Worm (Caenorhabditis elegans) whole organism, L1 larva: ENCODE results near the gene C18C4.7.
A peak's percentile ranks its signal among the peaks of the same experiment; 100 is the strongest.

Experiments
- C16A3.4 ChIP-seq: fragments of 150-350 bp; optimal IDR thresholded peaks from 2 replicates; lab custom pipeline; 2014; ENCODE audit warnings: missing biosample characterization, missing genetic modification characterization
- Y116A8C.19 ChIP-seq: sonication (generic microtip); optimal IDR thresholded peaks from 2 replicates; lab custom pipeline; 2016; ENCODE audit warnings: missing compliant biosample characterization, missing genetic modification characterization, borderline replicate concordance
- blmp-1 ChIP-seq: fragments of 150-350 bp; optimal IDR thresholded peaks from 2 replicates; lab custom pipeline; 2014; ENCODE audit warnings: missing biosample characterization, missing genetic modification characterization
- ceh-8 ChIP-seq: fragments of 200-800 bp; sonication (Bioruptor generic); optimal IDR thresholded peaks from 2 replicates; lab custom pipeline; 2018; ENCODE audit warnings: mild to moderate bottlenecking, missing genetic modification characterization, moderate library complexity, missing compliant biosample characterization
- ceh-88 ChIP-seq: fragments of 200-800 bp; sonication (Bioruptor generic); IDR thresholded peaks from 2 replicates; pipeline ENCODE4 v1.3.6; 2022; ENCODE audit warnings: missing genetic modification characterization, missing compliant biosample characterization
- ceh-90 ChIP-seq: sonication (generic microtip); optimal IDR thresholded peaks from 2 replicates; lab custom pipeline; 2016; ENCODE audit warnings: missing genetic modification characterization, missing compliant biosample characterization
- dpl-1 ChIP-seq, 3 experiments: fragments of 150-350 bp in 2 of 3; sonication (generic microtip) in 1 of 3; optimal IDR thresholded peaks; 2 replicates each; lab custom pipeline; 2014 to 2017; ENCODE audit warnings: missing biosample characterization in 3 of 3, missing genetic modification characterization in 3 of 3, missing genetic modification reagents in 3 of 3
- efl-1 ChIP-seq, 4 experiments: fragments of 150-350 bp; optimal IDR thresholded peaks in 3 of 4; peaks in 1 of 4; 1 replicate in 1 of 4; 2 replicates in 3 of 4; lab custom pipeline; 2014; ENCODE audit warnings: missing biosample characterization in 2 of 4, missing genetic modification characterization in 2 of 4, missing genetic modification reagents in 2 of 4
- egl-27 ChIP-seq, 2 experiments: fragments of 150-350 bp in 1 of 2; sonication (generic microtip); optimal IDR thresholded peaks; 3 replicates each; lab custom pipeline; 2017 to 2018; ENCODE audit warnings: missing biosample characterization in 2 of 2, missing genetic modification characterization in 2 of 2, missing genetic modification reagents in 2 of 2
- elt-2 ChIP-seq: sonication (generic microtip); optimal IDR thresholded peaks from 2 replicates; lab custom pipeline; 2016; ENCODE audit warnings: missing genetic modification characterization, mild to moderate bottlenecking, inconsistent platforms, missing compliant biosample characterization, missing genetic modification reagents
- fkh-4 ChIP-seq: sonication (generic microtip); optimal IDR thresholded peaks from 2 replicates; lab custom pipeline; 2016; ENCODE audit warnings: missing compliant biosample characterization, missing genetic modification characterization, borderline replicate concordance
- grh-1 ChIP-seq: fragments of 200-800 bp; sonication (Bioruptor generic); IDR thresholded peaks from 2 replicates; pipeline ENCODE4 v1.3.6; 2022; ENCODE audit warnings: missing genetic modification reagents, missing genetic modification characterization, missing compliant biosample characterization
- irx-1 ChIP-seq: sonication (generic microtip); optimal IDR thresholded peaks from 2 replicates; lab custom pipeline; 2016; ENCODE audit warnings: missing genetic modification characterization, missing compliant biosample characterization
- lin-15B ChIP-seq: fragments of 150-350 bp; sonication (generic microtip); optimal IDR thresholded peaks from 3 replicates; lab custom pipeline; 2014; ENCODE audit warnings: missing biosample characterization, missing genetic modification characterization
- lin-35 ChIP-seq, 2 experiments: fragments of 150-350 bp; optimal IDR thresholded peaks; 2 replicates each; lab custom pipeline; 2014; ENCODE audit warnings: missing biosample characterization in 2 of 2, missing genetic modification characterization in 2 of 2, missing genetic modification reagents in 2 of 2
- lin-39 ChIP-seq: fragments of 150-350 bp; optimal IDR thresholded peaks from 2 replicates; lab custom pipeline; 2014; ENCODE audit warnings: missing biosample characterization, missing genetic modification reagents, missing genetic modification characterization
- mdl-1 ChIP-seq, 2 experiments: fragments of 150-350 bp; optimal IDR thresholded peaks; 2 replicates each; lab custom pipeline; 2014 to 2017; ENCODE audit warnings: missing biosample characterization in 2 of 2, missing genetic modification characterization in 2 of 2, inconsistent platforms in 1 of 2
- nhr-12 ChIP-seq: sonication (generic microtip); optimal IDR thresholded peaks from 2 replicates; lab custom pipeline; 2017; ENCODE audit warnings: missing biosample characterization, missing genetic modification characterization
- nhr-19 ChIP-seq: fragments of 200-800 bp; sonication (Bioruptor generic); conservative IDR thresholded peaks from 2 replicates; pipeline ENCODE4 v1.3.6; 2022; ENCODE audit warnings: missing genetic modification characterization, missing compliant biosample characterization
- nhr-237 ChIP-seq: fragments of 150-350 bp; optimal IDR thresholded peaks from 2 replicates; lab custom pipeline; 2014; ENCODE audit warnings: missing biosample characterization, missing genetic modification characterization
- nhr-28 ChIP-seq: fragments of 150-350 bp; optimal IDR thresholded peaks from 2 replicates; lab custom pipeline; 2014; ENCODE audit warnings: missing biosample characterization, missing genetic modification characterization
- nhr-77 ChIP-seq: fragments of 150-350 bp; optimal IDR thresholded peaks from 2 replicates; lab custom pipeline; 2014; ENCODE audit warnings: missing biosample characterization, missing genetic modification characterization
- nhr-90 ChIP-seq: sonication (generic microtip); optimal IDR thresholded peaks from 2 replicates; lab custom pipeline; 2016; ENCODE audit warnings: mild to moderate bottlenecking, missing genetic modification characterization, missing compliant biosample characterization; ENCODE audit not compliant: poor library complexity
- pax-3 ChIP-seq: fragments of 200-800 bp; sonication (Bioruptor generic); optimal IDR thresholded peaks from 2 replicates; lab custom pipeline; 2018; ENCODE audit warnings: mild to moderate bottlenecking, missing genetic modification characterization, moderate library complexity, missing compliant biosample characterization
- pqm-1 ChIP-seq: sonication (generic microtip); optimal IDR thresholded peaks from 3 replicates; lab custom pipeline; 2017; ENCODE audit warnings: missing biosample characterization, missing genetic modification characterization
- rnt-1 ChIP-seq: sonication (generic microtip); optimal IDR thresholded peaks from 2 replicates; lab custom pipeline; 2016; ENCODE audit warnings: mild to moderate bottlenecking, missing genetic modification characterization, moderate library complexity, missing compliant biosample characterization
- sptf-1 ChIP-seq: fragments of 150-350 bp; optimal IDR thresholded peaks from 2 replicates; lab custom pipeline; 2014; ENCODE audit warnings: missing biosample characterization, missing genetic modification characterization
- unc-30 ChIP-seq: sonication (generic microtip); optimal IDR thresholded peaks from 2 replicates; lab custom pipeline; 2017; ENCODE audit warnings: missing biosample characterization, missing genetic modification characterization
- unc-62 ChIP-seq: fragments of 150-350 bp; optimal IDR thresholded peaks from 2 replicates; lab custom pipeline; 2014; ENCODE audit warnings: missing biosample characterization, missing genetic modification reagents, missing genetic modification characterization
- xbp-1 ChIP-seq: sonication (generic microtip); optimal IDR thresholded peaks from 2 replicates; lab custom pipeline; 2016; ENCODE audit warnings: missing genetic modification characterization, missing compliant biosample characterization
- zip-4 ChIP-seq: fragments of 200-800 bp; sonication (Bioruptor generic); optimal IDR thresholded peaks from 2 replicates; lab custom pipeline; 2018; ENCODE audit warnings: mild to moderate bottlenecking, missing genetic modification characterization, moderate library complexity, missing compliant biosample characterization

The C18C4.7 gene

DNA sequence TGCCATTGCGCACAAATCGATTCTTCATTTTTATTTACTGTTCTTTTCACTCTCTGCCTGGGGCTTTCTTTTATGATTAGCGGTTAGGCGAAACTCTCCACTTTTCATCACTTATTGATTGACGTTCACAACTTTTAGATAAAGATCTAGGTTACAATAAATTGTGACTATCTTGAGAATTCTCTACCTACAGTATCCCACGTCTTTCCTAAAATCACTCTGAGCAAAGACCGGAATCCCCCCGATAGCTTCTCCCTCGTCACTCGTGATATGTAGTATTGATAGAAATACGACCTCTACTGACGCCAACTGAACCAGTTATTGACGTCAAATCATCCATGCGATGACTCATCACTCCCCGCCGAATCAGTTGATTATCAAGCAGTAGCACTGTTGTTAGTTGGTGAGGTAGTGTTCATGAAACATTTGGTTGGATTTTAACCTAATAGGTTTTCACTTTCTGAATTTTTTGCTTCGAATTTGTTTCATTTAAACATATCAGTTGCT is 45.2 kb downstream of the C18C4.7 start, which contains the start of gene hir-1 (continued):
- TF ChIP-seq fkh-4 (tag; lab: Kevin White, UChicago): no peak
- no peak for TF ChIP-seq mdl-1 (tag; optimal IDR thresholded peaks at IDR 0.05; lab: Kevin White, UChicago)
- TF ChIP-seq dpl-1 (GFP tag; optimal IDR thresholded peaks at IDR 0.05; lab: Kevin White, UChicago): no peak
- TF ChIP-seq nhr-12: no peak
- TF ChIP-seq unc-62 (GFP tag; lab: Kevin White, UChicago): no peak
- TF ChIP-seq zip-4 (GFP tag; lab: Kevin White, UChicago): no peak
- no peak for TF ChIP-seq irx-1
- TF ChIP-seq xbp-1 (tag; lab: Kevin White, UChicago): no peak
- no peak for TF ChIP-seq pax-3 (tag; lab: Kevin White, UChicago)
- no peak for TF ChIP-seq nhr-237
- no peak for TF ChIP-seq unc-30
- no peak for TF ChIP-seq sptf-1
- TF ChIP-seq Y116A8C.19 (tag; lab: Kevin White, UChicago): no peak
- TF ChIP-seq rnt-1 (tag; lab: Kevin White, UChicago): no peak
- TF ChIP-seq, all 84 proteins: peak for 5

DNA sequence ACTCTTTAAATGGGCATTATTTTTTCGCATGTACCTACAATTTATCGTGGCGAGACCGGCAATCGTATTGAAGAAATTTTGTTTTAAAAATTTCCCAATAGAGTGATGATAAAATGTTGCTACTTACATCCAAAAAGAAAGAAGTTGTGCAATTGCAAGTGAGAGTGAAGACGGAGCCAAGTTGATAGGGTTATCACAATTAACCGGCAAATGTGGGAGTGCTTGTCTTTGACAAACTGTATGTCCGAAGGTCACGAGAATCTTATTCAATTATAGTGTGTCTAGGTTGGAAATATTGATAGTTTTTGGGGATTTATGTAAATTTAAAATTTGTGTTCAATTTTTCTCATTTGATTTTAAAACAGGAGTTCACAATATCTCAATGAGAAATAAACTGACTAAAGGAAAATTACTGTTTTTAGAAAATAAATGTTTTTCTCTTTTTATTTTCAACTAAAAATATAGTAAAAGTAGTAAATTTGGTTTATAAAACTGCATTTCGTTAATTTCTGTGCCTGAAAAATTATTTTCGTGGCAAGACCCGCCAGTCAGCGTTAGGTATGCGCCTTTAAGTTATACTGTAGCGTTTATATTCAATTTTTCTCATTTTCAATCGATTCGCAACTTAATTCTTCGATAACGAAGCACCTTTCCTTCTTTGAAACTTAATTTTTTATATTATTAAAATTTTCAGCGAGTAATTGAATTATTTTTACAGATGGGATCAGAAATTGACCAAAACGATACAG is 53.2 kb downstream of the C18C4.7 start, which contains the start of the genes hpo-15 and mms-19:
Gene hpo-15 (minus strand): TSS at position 201 of the 749 bp plus-strand sequence.
Gene mms-19 (plus strand): TSS at position 719 of the 749 bp plus-strand sequence.
- TF ChIP-seq efl-1 (optimal IDR thresholded peaks at IDR 0.05; lab: Kevin White, UChicago): no peak
- peak in 1 of 2 experiments; percentile 49 for TF ChIP-seq efl-1 (GFP tag; optimal IDR thresholded peaks at IDR 0.05 in 1 of 2; lab: Kevin White, UChicago)
- TF ChIP-seq zip-4 (GFP tag; lab: Kevin White, UChicago): no peak
- TF ChIP-seq lin-35 (GFP tag; optimal IDR thresholded peaks at IDR 0.05; lab: Kevin White, UChicago): peak in 1 of 2 experiments; percentile 1
- TF ChIP-seq egl-27 (tag; optimal IDR thresholded peaks at IDR 0.05; lab: Kevin White, UChicago): no peak
- TF ChIP-seq ceh-88 (GFP tag; lab: Robert Waterston, UW): no peak
- TF ChIP-seq nhr-19 (GFP tag; lab: Robert Waterston, UW): no peak
- TF ChIP-seq elt-2 (tag; lab: Kevin White, UChicago): peak; percentile 46
- TF ChIP-seq, all 84 proteins: peak for 3

DNA sequence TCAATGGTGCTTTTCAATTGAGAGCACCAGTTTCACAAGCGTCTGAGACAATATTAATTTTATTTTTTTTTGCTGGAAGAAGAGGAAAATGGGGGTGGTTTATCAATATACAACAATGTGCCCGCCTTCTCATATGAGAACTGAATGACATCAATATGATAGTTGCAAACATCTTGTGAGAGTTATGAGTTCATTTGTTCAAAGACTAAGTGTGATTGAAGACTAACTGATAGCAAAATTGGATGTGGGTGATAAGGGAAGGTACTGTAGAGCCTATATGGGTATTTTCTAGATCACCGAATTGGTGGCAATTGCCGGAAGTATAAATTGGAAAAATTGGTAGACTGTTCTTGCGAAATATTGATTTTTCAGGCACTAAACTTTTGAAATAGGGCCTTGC is 54.5 kb downstream of the C18C4.7 start:
- no peak for TF ChIP-seq nhr-28
- TF ChIP-seq rnt-1 (tag; lab: Kevin White, UChicago): no peak
- TF ChIP-seq elt-2 (tag; lab: Kevin White, UChicago): peak; percentile 80
- TF ChIP-seq lin-35 (GFP tag; optimal IDR thresholded peaks at IDR 0.05; lab: Kevin White, UChicago): peak in 1 of 2 experiments; percentile 0
- no peak for TF ChIP-seq lin-15B (tag; lab: Kevin White, UChicago)
- peak; percentile 75 for TF ChIP-seq pqm-1 (tag; lab: Kevin White, UChicago)
- TF ChIP-seq C16A3.4 (tag; lab: Kevin White, UChicago): no peak
- no peak for TF ChIP-seq nhr-77 (tag; lab: Kevin White, UChicago)
- no peak for TF ChIP-seq egl-27 (tag; optimal IDR thresholded peaks at IDR 0.05; lab: Kevin White, UChicago)
- no peak for TF ChIP-seq irx-1
- no peak for TF ChIP-seq blmp-1

DNA sequence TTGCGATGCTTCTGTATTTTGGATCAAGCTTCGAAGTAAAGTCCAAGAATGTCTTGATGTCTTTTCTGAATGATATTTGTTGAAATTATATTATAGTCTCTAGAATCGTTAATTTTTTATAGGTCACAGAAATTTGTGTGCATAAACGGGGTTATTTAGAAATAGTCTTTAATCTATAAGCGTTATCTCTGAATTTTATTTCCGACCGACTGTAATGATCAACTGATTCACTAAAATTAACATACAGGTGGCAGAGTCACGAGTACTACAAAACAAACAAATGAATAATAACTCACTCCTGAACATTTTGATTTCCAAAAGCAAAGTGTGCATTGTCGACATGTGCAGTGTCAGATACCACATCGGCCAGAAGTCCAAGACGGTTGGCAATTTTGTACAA is 55.3 kb downstream of the C18C4.7 start:
- TF ChIP-seq zip-4 (GFP tag; lab: Kevin White, UChicago) (no peak), lin-35 (GFP tag; optimal IDR thresholded peaks at IDR 0.05; lab: Kevin White, UChicago) (peak in 1 of 2 experiments; percentile 27), ceh-8 (GFP tag; lab: Kevin White, UChicago) (no peak), nhr-90 (tag; lab: Kevin White, UChicago) (no peak), grh-1 (GFP tag; lab: Robert Waterston, UW) (no peak), ceh-90 (tag; lab: Kevin White, UChicago) (no peak), lin-39 (tag; lab: Kevin White, UChicago) (no peak), elt-2 (tag; lab: Kevin White, UChicago) (peak; percentile 67), efl-1 (optimal IDR thresholded peaks at IDR 0.05; lab: Kevin White, UChicago) (no peak), efl-1 (GFP tag; optimal IDR thresholded peaks at IDR 0.05 in 1 of 2; lab: Kevin White, UChicago) (no peak)
